Worm (Caenorhabditis elegans): ENCODE measurements around the gene fbxa-163.

Gene fbxa-163

ce11 chrII:1597101-1598088 is 13.1 kb downstream of the fbxa-163 start, which contains the start of gene bath-46:
TSS of gene bath-46 (plus strand) at chrII:1597906.
- TF ChIP-seq pax-1 (tag; optimal IDR thresholded peaks at IDR 0.05) (no peak), ceh-2 (tag; optimal IDR thresholded peaks at IDR 0.05) (no peak), mec-3 (tag; optimal IDR thresholded peaks at IDR 0.05; ENCODE audit: borderline replicate concordance) (no peak), ceh-22 (tag; optimal IDR thresholded peaks at IDR 0.05) (no peak), sox-4 (tag; optimal IDR thresholded peaks at IDR 0.05) (no peak), K02D7.2 (tag; optimal IDR thresholded peaks at IDR 0.05) (no peak), ama-1 (optimal IDR thresholded peaks at IDR 0.05) (no peak)

DNA sequence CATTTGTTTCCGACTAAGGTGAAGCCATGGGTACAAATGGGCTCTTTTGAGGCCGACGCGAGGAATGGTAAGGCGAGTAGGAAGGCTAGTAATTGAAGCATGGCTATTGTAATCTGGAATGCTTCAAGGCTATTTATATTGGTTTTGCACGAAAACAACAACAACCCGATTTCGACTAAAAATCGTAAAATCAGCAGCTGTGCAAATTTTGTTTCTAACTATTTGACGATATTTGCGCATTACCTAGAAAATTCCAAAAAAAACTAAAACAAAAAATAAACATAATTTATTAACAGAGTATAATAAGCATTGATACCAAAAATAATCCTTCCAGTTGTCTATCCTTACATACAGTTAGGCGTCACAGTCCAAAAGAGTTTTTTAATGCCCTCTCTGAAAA is 15.4 kb downstream of the fbxa-163 start, which contains the start of gene clec-20:
Gene clec-20 (minus strand): TSS at position 101 of the 400 bp plus-strand sequence.
- TF ChIP-seq unc-55 (GFP tag; optimal IDR thresholded peaks at IDR 0.05) (no peak), ceh-30 (tag; optimal IDR thresholded peaks at IDR 0.05) (no peak)

- TF ChIP-seq C08G9.2 (tag; optimal IDR thresholded peaks at IDR 0.05) (no peak), ceh-6 (GFP tag; optimal IDR thresholded peaks at IDR 0.05) (no peak), fkh-6 (tag; optimal IDR thresholded peaks at IDR 0.05) (no peak), dmd-4 (tag; optimal IDR thresholded peaks at IDR 0.05; ENCODE audit: borderline replicate concordance) (no peak), pqm-1 (tag; optimal IDR thresholded peaks at IDR 0.05) (no peak), ref-2 (tag; optimal IDR thresholded peaks at IDR 0.05) (no peak), pag-3 (tag; optimal IDR thresholded peaks at IDR 0.05; ENCODE audit: borderline replicate concordance) (no peak), ets-4 (tag; optimal IDR thresholded peaks at IDR 0.05) (no peak), ceh-30 (tag; optimal IDR thresholded peaks at IDR 0.05) (no peak), ztf-16 (tag; optimal IDR thresholded peaks at IDR 0.05) (no peak), hlh-30 (tag; optimal IDR thresholded peaks at IDR 0.05; ENCODE audit: insufficient read depth) (no peak), zip-5 (tag; optimal IDR thresholded peaks at IDR 0.05) (no peak), F13H6.1 (tag; optimal IDR thresholded peaks at IDR 0.05) (no peak), hlh-13 (GFP tag; optimal IDR thresholded peaks at IDR 0.05) (no peak), unc-42 (tag; optimal IDR thresholded peaks at IDR 0.05) (no peak)
These were observed 20.7 kb downstream of the fbxa-163 start, which contains the start of gene T07H3.7 for ce11 chrII:1589845-1590244. TSS of gene T07H3.7 (minus strand) at chrII:1589945.

- no peak for TF ChIP-seq unc-55 (GFP tag; optimal IDR thresholded peaks at IDR 0.05)
- no peak for TF ChIP-seq hlh-13 (GFP tag; optimal IDR thresholded peaks at IDR 0.05)
- TF ChIP-seq lim-6 (tag; optimal IDR thresholded peaks at IDR 0.05) = no peak
- TF ChIP-seq ceh-19 (GFP tag; optimal IDR thresholded peaks at IDR 0.05) = no peak
- TF ChIP-seq ceh-22 (tag; optimal IDR thresholded peaks at IDR 0.05) = no peak
- TF ChIP-seq unc-3 (GFP tag; conservative IDR thresholded peaks at IDR 0.05) = no peak
- no peak for TF ChIP-seq unc-3 (tag; optimal IDR thresholded peaks at IDR 0.05)
These were observed 24.2 kb downstream of the fbxa-163 start, which contains the start of gene T07H3.8 for ce11 chrII:1586305-1586704. TSS of gene T07H3.8 (plus strand) at chrII:1586605.

DNA sequence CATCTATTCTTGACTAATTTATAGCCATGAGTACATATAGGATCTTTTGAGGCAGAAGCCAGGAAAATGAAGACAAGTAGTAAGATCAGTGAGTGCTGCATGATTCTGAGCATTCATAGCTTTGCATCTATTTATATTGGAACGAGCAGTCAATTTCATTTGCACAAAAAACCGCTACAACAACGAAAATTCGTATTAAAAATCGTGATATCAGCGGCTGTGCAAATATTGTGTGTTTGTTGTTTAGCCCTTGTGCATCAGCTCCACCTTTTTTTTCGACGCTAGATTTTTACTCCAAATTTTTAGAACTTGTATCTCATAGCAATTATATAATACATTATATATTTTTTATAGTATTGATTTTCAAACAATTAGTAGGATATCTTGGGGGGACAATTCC is 26.4 kb downstream of the fbxa-163 start, which contains the start of gene clec-21:
Gene clec-21 (minus strand): TSS at position 101 of the 400 bp plus-strand sequence.
- TF ChIP-seq zip-5 (tag; optimal IDR thresholded peaks at IDR 0.05) = no peak
- no peak for TF ChIP-seq hlh-6 (tag; optimal IDR thresholded peaks at IDR 0.05)
- no peak for TF ChIP-seq dmd-4 (tag; optimal IDR thresholded peaks at IDR 0.05; ENCODE audit: borderline replicate concordance)
- TF ChIP-seq fkh-10 (GFP tag; optimal IDR thresholded peaks at IDR 0.05) = no peak
- TF ChIP-seq lin-11 (tag; optimal IDR thresholded peaks at IDR 0.05) = no peak
- TF ChIP-seq syd-9 (tag; optimal IDR thresholded peaks at IDR 0.05) = no peak
- TF ChIP-seq unc-55 (GFP tag; optimal IDR thresholded peaks at IDR 0.05) = no peak
- no peak for TF ChIP-seq ceh-24 (tag; optimal IDR thresholded peaks at IDR 0.05)
- TF ChIP-seq C38D4.7 (GFP tag; optimal IDR thresholded peaks at IDR 0.05) = no peak
- no peak for TF ChIP-seq unc-86 (tag; optimal IDR thresholded peaks at IDR 0.05)
- no peak for TF ChIP-seq hlh-8 (tag; optimal IDR thresholded peaks at IDR 0.05)
